Worm (Caenorhabditis elegans) whole organism, late embryonic: ENCODE measurements around the gene F13H8.11.
A peak's percentile ranks its signal among the peaks of the same experiment; 100 is the strongest.

ENCODE experiments used
- C38D4.7 ChIP-seq: fragments of 200-800 bp; sonication (Bioruptor generic); optimal IDR thresholded peaks from 2 replicates; lab custom pipeline; 2018; ENCODE audit warnings: mild to moderate bottlenecking, missing genetic modification characterization, moderate library complexity, missing compliant biosample characterization
- K02D7.2 ChIP-seq: sonication (generic microtip); optimal IDR thresholded peaks from 2 replicates; lab custom pipeline; 2017; ENCODE audit warnings: mild to moderate bottlenecking, missing genetic modification characterization, missing compliant biosample characterization
- K09A11.1 ChIP-seq: sonication (generic microtip); optimal IDR thresholded peaks from 2 replicates; lab custom pipeline; 2017; ENCODE audit warnings: antibody characterized with exemption, mild to moderate bottlenecking, missing genetic modification characterization, missing compliant biosample characterization; ENCODE audit not compliant: insufficient read depth
- T23F11.4 ChIP-seq: fragments of 200-800 bp; sonication (Bioruptor generic); optimal IDR thresholded peaks from 2 replicates; lab custom pipeline; 2018; ENCODE audit warnings: mild to moderate bottlenecking, missing genetic modification characterization, missing compliant biosample characterization
- Y22D7AL.16 ChIP-seq: sonication (generic microtip); optimal IDR thresholded peaks from 2 replicates; lab custom pipeline; 2016; ENCODE audit warnings: missing genetic modification characterization, missing compliant biosample characterization
- ahr-1 ChIP-seq: sonication (generic microtip); optimal IDR thresholded peaks from 2 replicates; lab custom pipeline; 2016; ENCODE audit warnings: missing genetic modification characterization, missing compliant biosample characterization
- ceh-18 ChIP-seq: sonication (generic microtip); optimal IDR thresholded peaks from 2 replicates; lab custom pipeline; 2016; ENCODE audit warnings: missing genetic modification characterization, missing compliant biosample characterization
- ceh-19 ChIP-seq: fragments of 200-800 bp; sonication (Bioruptor generic); optimal IDR thresholded peaks from 2 replicates; lab custom pipeline; 2018; ENCODE audit warnings: mild to moderate bottlenecking, missing genetic modification characterization, missing compliant biosample characterization
- ceh-2 ChIP-seq: sonication (generic microtip); optimal IDR thresholded peaks from 2 replicates; lab custom pipeline; 2016; ENCODE audit warnings: missing genotype, missing genetic modification characterization, missing compliant biosample characterization
- ceh-22 ChIP-seq: sonication (generic microtip); optimal IDR thresholded peaks from 2 replicates; lab custom pipeline; 2017; ENCODE audit warnings: missing biosample characterization, missing genetic modification characterization
- ceh-24 ChIP-seq: sonication (generic microtip); optimal IDR thresholded peaks from 2 replicates; lab custom pipeline; 2016; ENCODE audit warnings: mild to moderate bottlenecking, missing genetic modification characterization, missing compliant biosample characterization
- ceh-30 ChIP-seq: fragments of 150-350 bp; optimal IDR thresholded peaks from 2 replicates; lab custom pipeline; 2014; ENCODE audit warnings: missing biosample characterization, missing genetic modification characterization
- ceh-31 ChIP-seq: sonication (generic microtip); optimal IDR thresholded peaks from 2 replicates; lab custom pipeline; 2016; ENCODE audit warnings: missing genetic modification characterization, missing compliant biosample characterization
- ceh-34 ChIP-seq: sonication (generic microtip); optimal IDR thresholded peaks from 2 replicates; lab custom pipeline; 2016; ENCODE audit warnings: mild to moderate bottlenecking, missing genetic modification characterization, missing compliant biosample characterization
- ceh-45 ChIP-seq: fragments of 200-800 bp; sonication (Bioruptor generic); IDR thresholded peaks from 2 replicates; pipeline ENCODE4 v1.3.6; 2022; ENCODE audit warnings: missing genetic modification reagents, missing genetic modification characterization, missing compliant biosample characterization
- ceh-6 ChIP-seq: fragments of 200-800 bp; sonication (Bioruptor generic); optimal IDR thresholded peaks from 2 replicates; lab custom pipeline; 2018; ENCODE audit warnings: mild to moderate bottlenecking, missing genetic modification characterization, missing compliant biosample characterization
- che-1 ChIP-seq: sonication (generic microtip); optimal IDR thresholded peaks from 2 replicates; lab custom pipeline; 2016; ENCODE audit warnings: mild to moderate bottlenecking, missing genetic modification characterization, missing compliant biosample characterization
- dmd-4 ChIP-seq: sonication (generic microtip); optimal IDR thresholded peaks from 2 replicates; lab custom pipeline; 2016; ENCODE audit warnings: borderline replicate concordance, missing genetic modification characterization, missing compliant biosample characterization
- elt-4 ChIP-seq: sonication (generic microtip); optimal IDR thresholded peaks from 2 replicates; lab custom pipeline; 2016; ENCODE audit warnings: missing genetic modification characterization, missing compliant biosample characterization
- eyg-1 ChIP-seq: sonication (generic microtip); optimal IDR thresholded peaks from 2 replicates; lab custom pipeline; 2016; ENCODE audit warnings: missing genotype, missing genetic modification characterization, missing compliant biosample characterization
- fax-1 ChIP-seq: sonication (generic microtip); optimal IDR thresholded peaks from 2 replicates; lab custom pipeline; 2016; ENCODE audit warnings: missing genotype, missing genetic modification characterization, missing compliant biosample characterization
- fkh-6 ChIP-seq: sonication (generic microtip); optimal IDR thresholded peaks from 2 replicates; lab custom pipeline; 2016; ENCODE audit warnings: missing genetic modification characterization, missing compliant biosample characterization
- gmeb-2 ChIP-seq: sonication (generic microtip); optimal IDR thresholded peaks from 2 replicates; lab custom pipeline; 2016; ENCODE audit warnings: missing genetic modification characterization, inconsistent platforms, missing compliant biosample characterization
- hlh-15 ChIP-seq: sonication (generic microtip); optimal IDR thresholded peaks from 2 replicates; lab custom pipeline; 2016; ENCODE audit warnings: missing genetic modification characterization, missing compliant biosample characterization
- hlh-6 ChIP-seq: sonication (generic microtip); optimal IDR thresholded peaks from 2 replicates; lab custom pipeline; 2016; ENCODE audit warnings: missing genotype, missing genetic modification characterization, missing compliant biosample characterization
- hlh-8 ChIP-seq: sonication (generic microtip); optimal IDR thresholded peaks from 2 replicates; lab custom pipeline; 2016; ENCODE audit warnings: missing genotype, missing genetic modification characterization, missing compliant biosample characterization
- lim-6 ChIP-seq: sonication (generic microtip); optimal IDR thresholded peaks from 2 replicates; lab custom pipeline; 2016; ENCODE audit warnings: missing genetic modification characterization, missing compliant biosample characterization
- madf-2 ChIP-seq: sonication (generic microtip); optimal IDR thresholded peaks from 2 replicates; lab custom pipeline; 2017; ENCODE audit warnings: missing genetic modification characterization, missing compliant biosample characterization
- mec-3 ChIP-seq: sonication (generic microtip); optimal IDR thresholded peaks from 2 replicates; lab custom pipeline; 2016; ENCODE audit warnings: borderline replicate concordance, missing genetic modification characterization, missing compliant biosample characterization
- nfya-1 ChIP-seq: sonication (generic microtip); optimal IDR thresholded peaks from 2 replicates; lab custom pipeline; 2017; ENCODE audit warnings: missing genetic modification characterization, mild to moderate bottlenecking, missing compliant biosample characterization, antibody characterized with exemption, moderate library complexity
- nhr-232 ChIP-seq: sonication (generic microtip); optimal IDR thresholded peaks from 2 replicates; lab custom pipeline; 2016; ENCODE audit warnings: missing genetic modification characterization, missing compliant biosample characterization
- npax-4 ChIP-seq: sonication (generic microtip); optimal IDR thresholded peaks from 2 replicates; lab custom pipeline; 2016; ENCODE audit warnings: missing genetic modification characterization, missing compliant biosample characterization
- odd-2 ChIP-seq: sonication (generic microtip); optimal IDR thresholded peaks from 2 replicates; lab custom pipeline; 2017; ENCODE audit warnings: antibody characterized with exemption, mild to moderate bottlenecking, missing genetic modification characterization, missing compliant biosample characterization
- pag-3 ChIP-seq: sonication (generic microtip); optimal IDR thresholded peaks from 2 replicates; lab custom pipeline; 2016; ENCODE audit warnings: missing compliant biosample characterization, missing genetic modification characterization, borderline replicate concordance
- pat-9 ChIP-seq: fragments of 200-800 bp; sonication (Bioruptor generic); optimal IDR thresholded peaks from 2 replicates; lab custom pipeline; 2018; ENCODE audit warnings: mild to moderate bottlenecking, missing genetic modification characterization, moderate library complexity, missing compliant biosample characterization
- pax-1 ChIP-seq: fragments of 150-350 bp; optimal IDR thresholded peaks from 2 replicates; lab custom pipeline; 2014; ENCODE audit warnings: missing biosample characterization, missing genetic modification characterization
- pha-2 ChIP-seq: sonication (generic microtip); optimal IDR thresholded peaks from 2 replicates; lab custom pipeline; 2017; ENCODE audit warnings: mild to moderate bottlenecking, missing genetic modification characterization, missing compliant biosample characterization
- pha-4 ChIP-seq: fragments of 150-350 bp; optimal IDR thresholded peaks from 2 replicates; lab custom pipeline; 2018; ENCODE audit warnings: missing biosample characterization, missing genetic modification reagents, missing genetic modification characterization
- pros-1 ChIP-seq: fragments of 150-350 bp; optimal IDR thresholded peaks from 2 replicates; lab custom pipeline; 2014; ENCODE audit warnings: missing biosample characterization, missing genetic modification reagents, missing genetic modification characterization
- ref-2 ChIP-seq: sonication (generic microtip); optimal IDR thresholded peaks from 2 replicates; lab custom pipeline; 2016; ENCODE audit warnings: missing genetic modification characterization, missing compliant biosample characterization
- sdc-2 ChIP-seq: sonication (generic microtip); optimal IDR thresholded peaks from 2 replicates; lab custom pipeline; 2016; ENCODE audit warnings: missing genotype, missing genetic modification characterization, missing compliant biosample characterization
- tbx-2 ChIP-seq: sonication (generic microtip); optimal IDR thresholded peaks from 2 replicates; lab custom pipeline; 2016; ENCODE audit warnings: missing genetic modification characterization, missing compliant biosample characterization
- tbx-7 ChIP-seq: sonication (generic microtip); optimal IDR thresholded peaks from 2 replicates; lab custom pipeline; 2016; ENCODE audit warnings: missing genotype, missing genetic modification characterization, missing compliant biosample characterization
- unc-3 ChIP-seq, 2 experiments: fragments of 200-800 bp in 1 of 2; sonication (Bioruptor generic) in 1 of 2; sonication (generic microtip) in 1 of 2; conservative IDR thresholded peaks in 1 of 2; optimal IDR thresholded peaks in 1 of 2; 2 replicates each; pipeline versions ENCODE4 v1.3.6 to Lab custom; 2016 to 2022; ENCODE audit warnings: missing compliant biosample characterization in 2 of 2, missing genetic modification characterization in 2 of 2, missing genetic modification reagents in 1 of 2
- unc-42 ChIP-seq: sonication (generic microtip); optimal IDR thresholded peaks from 2 replicates; lab custom pipeline; 2016; ENCODE audit warnings: missing genotype, missing genetic modification characterization, missing compliant biosample characterization
- unc-86 ChIP-seq: sonication (generic microtip); optimal IDR thresholded peaks from 2 replicates; lab custom pipeline; 2016; ENCODE audit warnings: missing genetic modification characterization, missing compliant biosample characterization
- ztf-16 ChIP-seq: sonication (generic microtip); optimal IDR thresholded peaks from 2 replicates; lab custom pipeline; 2017; ENCODE audit warnings: missing genetic modification characterization, missing compliant biosample characterization

Gene F13H8.11

ce11 chrII:6248503-6248902 lies 11.3 kb downstream of the F13H8.11 start (continued):
- TF ChIP-seq eyg-1 (tag; lab: Kevin White, UChicago): peak; percentile 24
- TF ChIP-seq C38D4.7 (GFP tag; lab: Kevin White, UChicago): peak; percentile 73
- TF ChIP-seq pax-1 (tag; lab: Kevin White, UChicago): no peak
- peak; percentile 75 for TF ChIP-seq nhr-232 (tag; lab: Kevin White, UChicago)
- no peak for TF ChIP-seq hlh-8
- peak; percentile 8 for TF ChIP-seq unc-42 (tag; lab: Kevin White, UChicago)
- peak; percentile 84 for TF ChIP-seq hlh-6 (tag; lab: Kevin White, UChicago)
- peak; percentile 61 for TF ChIP-seq sdc-2 (tag; lab: Kevin White, UChicago)
- no peak for TF ChIP-seq odd-2
- peak; percentile 59 for TF ChIP-seq ref-2
- TF ChIP-seq pha-2 (tag; lab: Kevin White, UChicago): peak; percentile 52
- TF ChIP-seq ceh-22 (tag; lab: Kevin White, UChicago): no peak
- no peak for TF ChIP-seq elt-4 (tag; lab: Kevin White, UChicago)
- no peak for TF ChIP-seq pag-3 (tag; lab: Kevin White, UChicago)
- TF ChIP-seq ceh-24 (tag; lab: Kevin White, UChicago): peak; percentile 64
- TF ChIP-seq npax-4 (tag; lab: Kevin White, UChicago): peak; percentile 61
- no peak for TF ChIP-seq mec-3 (tag; lab: Kevin White, UChicago)
- TF ChIP-seq tbx-7 (tag; lab: Kevin White, UChicago): no peak
- no peak for TF ChIP-seq pha-4
- peak; percentile 59 for TF ChIP-seq dmd-4 (tag; lab: Kevin White, UChicago)
- peak; percentile 70 for TF ChIP-seq K02D7.2 (tag; lab: Kevin White, UChicago)
- peak; percentile 71 for TF ChIP-seq fax-1 (tag; lab: Kevin White, UChicago)
- peak; percentile 74 for TF ChIP-seq ceh-31 (tag; lab: Kevin White, UChicago)
- peak; percentile 28 for TF ChIP-seq lim-6 (tag; lab: Kevin White, UChicago)
- no peak for TF ChIP-seq ceh-30 (tag; lab: Kevin White, UChicago)
- peak; percentile 81 for TF ChIP-seq ztf-16 (tag; lab: Kevin White, UChicago)
- TF ChIP-seq ceh-6 (GFP tag; lab: Kevin White, UChicago): peak; percentile 81
- TF ChIP-seq Y22D7AL.16: peak; percentile 78
- peak; percentile 48 for TF ChIP-seq unc-86 (tag; lab: Kevin White, UChicago)
- peak; percentile 45 for TF ChIP-seq gmeb-2 (tag; lab: Kevin White, UChicago)

ce11 chrII:6248029-6248428 lies 11.8 kb downstream of the F13H8.11 start:
- no peak for TF ChIP-seq ahr-1 (tag; lab: Kevin White, UChicago)
- no peak for TF ChIP-seq ceh-6 (GFP tag; lab: Kevin White, UChicago)
- no peak for TF ChIP-seq eyg-1 (tag; lab: Kevin White, UChicago)
- TF ChIP-seq pat-9 (tag; lab: Kevin White, UChicago): no peak
- no peak for TF ChIP-seq madf-2 (tag; lab: Kevin White, UChicago)
- TF ChIP-seq ceh-34 (tag; lab: Kevin White, UChicago): no peak
- no peak for TF ChIP-seq ceh-2 (tag; lab: Kevin White, UChicago)
- no peak for TF ChIP-seq nhr-232 (tag; lab: Kevin White, UChicago)
- no peak for TF ChIP-seq ceh-18 (tag; lab: Kevin White, UChicago)
- TF ChIP-seq mec-3 (tag; lab: Kevin White, UChicago): no peak
- no peak for TF ChIP-seq tbx-2
- no peak for TF ChIP-seq che-1 (tag; lab: Kevin White, UChicago)
- no peak for TF ChIP-seq hlh-15 (tag; lab: Kevin White, UChicago)
- TF ChIP-seq pha-2 (tag; lab: Kevin White, UChicago): no peak

- no peak for TF ChIP-seq hlh-15 (tag; lab: Kevin White, UChicago)
- TF ChIP-seq npax-4 (tag; lab: Kevin White, UChicago): no peak
- no peak for TF ChIP-seq nfya-1 (tag; lab: Kevin White, UChicago)
- TF ChIP-seq ceh-45 (GFP tag; lab: Robert Waterston, UW): no peak
- TF ChIP-seq fkh-6 (tag; lab: Kevin White, UChicago): no peak
- TF ChIP-seq K09A11.1 (tag; lab: Kevin White, UChicago): no peak
- TF ChIP-seq pros-1 (tag; lab: Kevin White, UChicago): no peak
- no peak for TF ChIP-seq eyg-1 (tag; lab: Kevin White, UChicago)
- TF ChIP-seq T23F11.4: no peak
- no peak for TF ChIP-seq ceh-19
- TF ChIP-seq pag-3 (tag; lab: Kevin White, UChicago): no peak
- no peak for TF ChIP-seq unc-3 (GFP tag; conservative IDR thresholded peaks at IDR 0.05; lab: Robert Waterston, UW)
- TF ChIP-seq unc-3 (tag; optimal IDR thresholded peaks at IDR 0.05; lab: Kevin White, UChicago): no peak
These were observed 12.8 kb downstream of the F13H8.11 start, which contains the start of gene T24H7.2 for ce11 chrII:6247011-6247410. Gene T24H7.2, plus strand, starts transcription at chrII:6247311.
